Fruit fly (Drosophila melanogaster) S2 (cell line): ENCODE data around the gene CG3345.

Source experiments
- CG8478 ChIP-seq: fragments of >200 bp; optimal IDR thresholded peaks from 2 replicates; lab custom pipeline; 2018
- CTCF ChIP-seq, 2 experiments: fragments of >200 bp; optimal IDR thresholded peaks; 2 replicates each; lab custom pipeline; 2018

dm6 chr2L:277122-277671, 8.3 kb downstream of the CG3345 start, which contains the start of gene smo:
- TF ChIP-seq CG8478 (lab: Kevin White, UChicago): no peak
- TF ChIP-seq CTCF (optimal IDR thresholded peaks at IDR 0.05; lab: Kevin White, UChicago): peak; percentile 32 to 54
